Worm (Caenorhabditis elegans) whole organism, L2 larva: ENCODE results near the gene ZK829.3.

ENCODE experiments used
- C34F6.9 ChIP-seq: fragments of 150-350 bp; optimal IDR thresholded peaks from 2 replicates; lab custom pipeline; 2014; ENCODE audit warnings: missing biosample characterization, missing genetic modification characterization
- F13H6.1 ChIP-seq: sonication (generic microtip); optimal IDR thresholded peaks from 2 replicates; lab custom pipeline; 2016; ENCODE audit warnings: missing genetic modification characterization, missing compliant biosample characterization
- R02D3.7 ChIP-seq: fragments of 150-350 bp; optimal IDR thresholded peaks from 2 replicates; lab custom pipeline; 2014; ENCODE audit warnings: missing biosample characterization, missing genetic modification characterization
- Y55F3AM.14 ChIP-seq: fragments of 200-800 bp; sonication (Bioruptor generic); optimal IDR thresholded peaks from 2 replicates; lab custom pipeline; 2018; ENCODE audit warnings: mild to moderate bottlenecking, missing genetic modification characterization, missing compliant biosample characterization
- ZK546.5 ChIP-seq: sonication (generic microtip); optimal IDR thresholded peaks from 2 replicates; lab custom pipeline; 2017; ENCODE audit warnings: missing biosample characterization, missing genetic modification characterization
- alr-1 ChIP-seq: fragments of 150-350 bp; optimal IDR thresholded peaks from 2 replicates; lab custom pipeline; 2014; ENCODE audit warnings: missing biosample characterization, missing genetic modification characterization
- aly-2 ChIP-seq: fragments of 150-350 bp; optimal IDR thresholded peaks from 2 replicates; lab custom pipeline; 2014; ENCODE audit warnings: missing biosample characterization, missing genetic modification characterization
- ama-1 ChIP-seq: fragments of 150-350 bp; optimal IDR thresholded peaks from 2 replicates; lab custom pipeline; 2018; ENCODE audit warnings: inconsistent platforms
- blmp-1 ChIP-seq: sonication (generic microtip); optimal IDR thresholded peaks from 2 replicates; lab custom pipeline; 2017; ENCODE audit warnings: missing genetic modification characterization, mild to moderate bottlenecking, missing compliant biosample characterization, antibody characterized with exemption, moderate library complexity; ENCODE audit not compliant: insufficient read depth
- ceh-16 ChIP-seq: fragments of 150-350 bp; optimal IDR thresholded peaks from 2 replicates; lab custom pipeline; 2014; ENCODE audit warnings: missing biosample characterization, missing genetic modification characterization
- ceh-82 ChIP-seq: fragments of 150-350 bp; optimal IDR thresholded peaks from 2 replicates; lab custom pipeline; 2014; ENCODE audit warnings: missing biosample characterization, missing genetic modification characterization
- crh-2 ChIP-seq: sonication (generic microtip); optimal IDR thresholded peaks from 2 replicates; lab custom pipeline; 2017; ENCODE audit warnings: missing biosample characterization, missing genetic modification characterization
- dmd-4 ChIP-seq: sonication (generic microtip); optimal IDR thresholded peaks from 2 replicates; lab custom pipeline; 2017; ENCODE audit warnings: missing biosample characterization, missing genetic modification characterization
- egl-27 ChIP-seq: sonication (generic microtip); optimal IDR thresholded peaks from 3 replicates; lab custom pipeline; 2017; ENCODE audit warnings: missing biosample characterization, missing genetic modification reagents, missing genetic modification characterization
- elt-1 ChIP-seq: fragments of 150-350 bp; optimal IDR thresholded peaks from 2 replicates; lab custom pipeline; 2014; ENCODE audit warnings: missing biosample characterization, missing genetic modification characterization
- elt-3 ChIP-seq: sonication (generic microtip); optimal IDR thresholded peaks from 2 replicates; lab custom pipeline; 2017; ENCODE audit warnings: missing biosample characterization, missing genetic modification characterization
- fos-1 ChIP-seq: fragments of 150-350 bp; optimal IDR thresholded peaks from 2 replicates; lab custom pipeline; 2014; ENCODE audit warnings: missing biosample characterization, missing genetic modification characterization
- gmeb-1 ChIP-seq: fragments of 150-350 bp; optimal IDR thresholded peaks from 2 replicates; lab custom pipeline; 2014; ENCODE audit warnings: missing biosample characterization, missing genetic modification characterization
- lin-11 ChIP-seq: fragments of 150-350 bp; sonication (generic microtip); optimal IDR thresholded peaks from 2 replicates; lab custom pipeline; 2014; ENCODE audit warnings: missing biosample characterization, missing genetic modification characterization, inconsistent platforms, mixed read lengths
- lin-13 ChIP-seq: fragments of 150-350 bp; optimal IDR thresholded peaks from 2 replicates; lab custom pipeline; 2014; ENCODE audit warnings: missing biosample characterization, missing genetic modification reagents, missing genetic modification characterization
- lin-39 ChIP-seq: fragments of 150-350 bp; optimal IDR thresholded peaks from 2 replicates; lab custom pipeline; 2014; ENCODE audit warnings: missing biosample characterization, missing genetic modification reagents, missing genetic modification characterization
- lsy-2 ChIP-seq, 2 experiments: fragments of 150-350 bp in 1 of 2; sonication (generic microtip) in 1 of 2; optimal IDR thresholded peaks; 2 replicates each; lab custom pipeline; 2014 to 2017; ENCODE audit warnings: missing biosample characterization in 2 of 2, missing genetic modification characterization in 2 of 2
- mab-5 ChIP-seq: fragments of 150-350 bp; optimal IDR thresholded peaks from 2 replicates; lab custom pipeline; 2014; ENCODE audit warnings: missing biosample characterization, missing genetic modification characterization
- mbf-1 ChIP-seq: sonication (generic microtip); optimal IDR thresholded peaks from 2 replicates; lab custom pipeline; 2017; ENCODE audit warnings: missing biosample characterization, missing genetic modification characterization
- mdl-1 ChIP-seq, 2 experiments: fragments of 150-350 bp in 1 of 2; sonication (generic microtip) in 1 of 2; optimal IDR thresholded peaks; 2 replicates each; lab custom pipeline; 2017; ENCODE audit warnings: missing biosample characterization in 2 of 2, missing genetic modification characterization in 2 of 2
- nhr-10 ChIP-seq: sonication (generic microtip); optimal IDR thresholded peaks from 2 replicates; lab custom pipeline; 2017; ENCODE audit warnings: missing biosample characterization, missing genetic modification characterization
- nhr-11 ChIP-seq: fragments of 150-350 bp; optimal IDR thresholded peaks from 2 replicates; lab custom pipeline; 2014; ENCODE audit warnings: missing biosample characterization, missing genetic modification characterization
- nhr-12 ChIP-seq: fragments of 150-350 bp; optimal IDR thresholded peaks from 2 replicates; lab custom pipeline; 2014; ENCODE audit warnings: missing biosample characterization, missing genetic modification characterization
- nhr-129 ChIP-seq: fragments of 150-350 bp; optimal IDR thresholded peaks from 2 replicates; lab custom pipeline; 2014; ENCODE audit warnings: missing biosample characterization, missing genetic modification characterization
- nhr-21 ChIP-seq: fragments of 150-350 bp; optimal IDR thresholded peaks from 2 replicates; lab custom pipeline; 2014; ENCODE audit warnings: missing biosample characterization, missing genetic modification characterization
- nhr-23 ChIP-seq: fragments of 150-350 bp; optimal IDR thresholded peaks from 2 replicates; lab custom pipeline; 2014; ENCODE audit warnings: missing biosample characterization, missing genetic modification reagents, missing genetic modification characterization
- nhr-237 ChIP-seq: fragments of 150-350 bp; optimal IDR thresholded peaks from 2 replicates; lab custom pipeline; 2014; ENCODE audit warnings: missing biosample characterization, missing genetic modification characterization
- nhr-25 ChIP-seq: fragments of 150-350 bp; sonication (generic microtip); optimal IDR thresholded peaks from 3 replicates; lab custom pipeline; 2014; ENCODE audit warnings: missing biosample characterization, missing genetic modification characterization
- nhr-6 ChIP-seq: fragments of 150-350 bp; optimal IDR thresholded peaks from 2 replicates; lab custom pipeline; 2014; ENCODE audit warnings: missing biosample characterization, missing genetic modification characterization
- nhr-77 ChIP-seq: fragments of 150-350 bp; optimal IDR thresholded peaks from 2 replicates; lab custom pipeline; 2014; ENCODE audit warnings: missing biosample characterization, missing genetic modification characterization
- peb-1 ChIP-seq: fragments of 150-350 bp; optimal IDR thresholded peaks from 2 replicates; lab custom pipeline; 2014; ENCODE audit warnings: missing biosample characterization, missing genetic modification characterization
- sem-4 ChIP-seq: fragments of 150-350 bp; optimal IDR thresholded peaks from 2 replicates; lab custom pipeline; 2014; ENCODE audit warnings: missing biosample characterization, missing genetic modification reagents, missing genetic modification characterization
- skn-1 ChIP-seq: sonication (generic microtip); optimal IDR thresholded peaks from 2 replicates; lab custom pipeline; 2017; ENCODE audit warnings: missing biosample characterization, missing genetic modification characterization
- sma-3 ChIP-seq: sonication (generic microtip); optimal IDR thresholded peaks from 2 replicates; lab custom pipeline; 2016; ENCODE audit warnings: missing genetic modification reagents, missing genetic modification characterization, missing compliant biosample characterization
- sma-9 ChIP-seq, 2 experiments: fragments of 150-350 bp in 1 of 2; sonication (generic microtip) in 1 of 2; optimal IDR thresholded peaks; 2 replicates each; lab custom pipeline; 2014 to 2016; ENCODE audit warnings: missing genetic modification characterization in 2 of 2, mild to moderate bottlenecking in 1 of 2, missing biosample characterization in 1 of 2, missing compliant biosample characterization in 1 of 2, missing genetic modification reagents in 1 of 2, moderate library complexity in 1 of 2
- snpc-4 ChIP-seq: fragments of 150-350 bp; optimal IDR thresholded peaks from 2 replicates; lab custom pipeline; 2014; ENCODE audit warnings: missing biosample characterization, missing genetic modification characterization
- unc-39 ChIP-seq: fragments of 150-350 bp; optimal IDR thresholded peaks from 2 replicates; lab custom pipeline; 2014; ENCODE audit warnings: missing biosample characterization, missing genetic modification characterization
- unc-55 ChIP-seq: fragments of 150-350 bp; sonication (generic microtip); optimal IDR thresholded peaks from 3 replicates; lab custom pipeline; 2014; ENCODE audit warnings: missing biosample characterization, missing genetic modification reagents, missing genetic modification characterization
- unc-62 ChIP-seq: fragments of 150-350 bp; optimal IDR thresholded peaks from 2 replicates; lab custom pipeline; 2014; ENCODE audit warnings: missing biosample characterization, missing genetic modification reagents, missing genetic modification characterization
- zag-1 ChIP-seq: fragments of 150-350 bp; optimal IDR thresholded peaks from 2 replicates; lab custom pipeline; 2014; ENCODE audit warnings: missing biosample characterization, missing genetic modification characterization
- ztf-1 ChIP-seq: fragments of 200-800 bp; sonication (Bioruptor generic); conservative IDR thresholded peaks from 2 replicates; pipeline ENCODE4 v1.3.6; 2022; ENCODE audit warnings: missing genetic modification characterization, missing compliant biosample characterization
- ztf-11 ChIP-seq: sonication (generic microtip); optimal IDR thresholded peaks from 2 replicates; lab custom pipeline; 2017; ENCODE audit warnings: missing biosample characterization, missing genetic modification characterization
- ztf-4 ChIP-seq: fragments of 150-350 bp; optimal IDR thresholded peaks from 2 replicates; lab custom pipeline; 2014; ENCODE audit warnings: missing biosample characterization, missing genetic modification characterization

ZK829.3 gene

ce11 chrIV:11937087-11937486 is 8.4 kb downstream of the ZK829.3 start, which contains the start of gene slc-5A12:
Gene slc-5A12 (plus strand): TSS chrIV:11937419.
- TF ChIP-seq nhr-12 (tag; lab: Kevin White, UChicago) (no peak), blmp-1 (tag; lab: Kevin White, UChicago) (peak; percentile 59), nhr-129 (no peak), ztf-4 (tag; lab: Kevin White, UChicago) (no peak), nhr-6 (tag; lab: Kevin White, UChicago) (no peak)

ce11 chrIV:11930572-11930971 is 14.9 kb downstream of the ZK829.3 start, which contains the start of gene nhx-9:
Gene nhx-9 (plus strand): TSS chrIV:11930872.
- no peak for TF ChIP-seq ztf-11 (tag; lab: Kevin White, UChicago)
- no peak for TF ChIP-seq ztf-1
- no peak for TF ChIP-seq nhr-10 (tag; lab: Kevin White, UChicago)
- no peak for TF ChIP-seq snpc-4
- TF ChIP-seq gmeb-1: no peak
- no peak for TF ChIP-seq sem-4 (tag; lab: Kevin White, UChicago)
- TF ChIP-seq ztf-4 (tag; lab: Kevin White, UChicago): no peak
- TF ChIP-seq sma-3: no peak
- no peak for TF ChIP-seq nhr-11 (tag; lab: Kevin White, UChicago)
- TF ChIP-seq nhr-12 (tag; lab: Kevin White, UChicago): no peak

- TF ChIP-seq elt-3 (tag; lab: Kevin White, UChicago) (no peak), sma-3 (peak; percentile 77), peb-1 (no peak), zag-1 (tag; lab: Kevin White, UChicago) (no peak), aly-2 (no peak), nhr-11 (tag; lab: Kevin White, UChicago) (no peak), mbf-1 (tag; lab: Kevin White, UChicago) (no peak), lsy-2 (tag; optimal IDR thresholded peaks at IDR 0.05; lab: Kevin White, UChicago) (no peak), ZK546.5 (tag; lab: Kevin White, UChicago) (no peak), elt-1 (tag; lab: Kevin White, UChicago) (no peak), C34F6.9 (tag; lab: Kevin White, UChicago) (peak; percentile 34), dmd-4 (tag; lab: Kevin White, UChicago) (no peak), blmp-1 (tag; lab: Kevin White, UChicago) (no peak), fos-1 (tag; lab: Kevin White, UChicago) (peak; percentile 40), crh-2 (tag; lab: Kevin White, UChicago) (peak; percentile 9), unc-39 (no peak), nhr-129 (peak; percentile 49), R02D3.7 (tag; lab: Kevin White, UChicago) (no peak), Y55F3AM.14 (GFP tag; lab: Kevin White, UChicago) (no peak), nhr-23 (tag; lab: Kevin White, UChicago) (no peak), nhr-21 (tag; lab: Kevin White, UChicago) (peak; percentile 26), gmeb-1 (peak; percentile 42), nhr-237 (tag; lab: Kevin White, UChicago) (no peak), nhr-77 (tag; lab: Kevin White, UChicago) (no peak), lin-11 (tag; lab: Kevin White, UChicago) (peak; percentile 33), egl-27 (no peak), lin-39 (tag; lab: Kevin White, UChicago) (no peak), mab-5 (tag; lab: Kevin White, UChicago) (no peak), ceh-82 (tag; lab: Kevin White, UChicago) (no peak), nhr-10 (tag; lab: Kevin White, UChicago) (no peak), skn-1 (no peak), nhr-6 (tag; lab: Kevin White, UChicago) (no peak), sem-4 (tag; lab: Kevin White, UChicago) (peak; percentile 29), ama-1 (lab: Kevin White, UChicago) (no peak), sma-9 (GFP tag; optimal IDR thresholded peaks at IDR 0.05; lab: Kevin White, UChicago) (peak; percentile 56), sma-9 (tag; optimal IDR thresholded peaks at IDR 0.05; lab: Kevin White, UChicago) (no peak), alr-1 (tag; lab: Kevin White, UChicago) (no peak), snpc-4 (no peak), nhr-12 (tag; lab: Kevin White, UChicago) (no peak), ztf-4 (tag; lab: Kevin White, UChicago) (no peak), lin-13 (GFP tag; lab: Kevin White, UChicago) (no peak), unc-55 (no peak), ztf-11 (tag; lab: Kevin White, UChicago) (no peak), ztf-1 (no peak), unc-62 (GFP tag; lab: Kevin White, UChicago) (no peak), nhr-25 (tag; lab: Kevin White, UChicago) (peak; percentile 17), ceh-16 (tag; lab: Kevin White, UChicago) (peak; percentile 0), mdl-1 (tag; optimal IDR thresholded peaks at IDR 0.05; lab: Kevin White, UChicago) (no peak), F13H6.1 (tag; lab: Kevin White, UChicago) (peak; percentile 14)
These were observed 17.1 kb downstream of the ZK829.3 start for ce11 chrIV:11928388-11928787.
